Worm (Caenorhabditis elegans): ENCODE measurements around the gene Y9C2UA.1.

Gene Y9C2UA.1

DNA sequence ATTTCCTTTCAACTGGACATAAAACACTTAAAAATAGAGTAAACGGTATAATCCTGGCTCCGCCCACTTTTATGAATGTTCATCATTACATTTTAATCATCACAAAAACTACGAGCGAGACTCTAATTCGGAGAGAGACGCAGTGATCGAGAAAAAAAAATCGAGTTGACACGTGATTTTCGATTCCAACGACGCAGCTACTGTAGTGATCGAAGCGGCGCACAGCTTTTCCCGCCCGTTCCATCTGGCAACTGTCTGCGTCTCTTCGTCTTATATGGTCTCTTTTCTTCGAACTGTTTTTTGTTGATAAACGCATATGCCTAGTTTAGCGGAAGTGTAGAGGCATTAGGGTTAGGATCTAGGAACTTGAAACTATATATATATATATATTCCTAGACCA is 25.7 kb upstream of the Y9C2UA.1 start:
- TF ChIP-seq athp-1 (tag; optimal IDR thresholded peaks at IDR 0.05) (no peak), Y53G8AR.9 (GFP tag; conservative IDR thresholded peaks at IDR 0.05) (0 out of 2 replicates have a peak, but pooled peaks have one; percentile 28), C17E4.6 (GFP tag; IDR thresholded peaks at IDR 0.05) (no peak), lin-54 (GFP tag; optimal IDR thresholded peaks at IDR 0.05) (no peak), ztf-3 (GFP tag; optimal IDR thresholded peaks at IDR 0.05) (no peak), akir-1 (GFP tag; optimal IDR thresholded peaks at IDR 0.05) (no peak), ets-4 (GFP tag; optimal IDR thresholded peaks at IDR 0.05) (no peak), lag-1 (GFP tag; IDR thresholded peaks at IDR 0.05) (no peak), egl-44 (GFP tag; IDR thresholded peaks at IDR 0.05) (no peak), B0019.2 (GFP tag; conservative IDR thresholded peaks at IDR 0.05) (no peak), egl-18 (GFP tag; IDR thresholded peaks at IDR 0.05) (no peak), sdz-38 (tag; optimal IDR thresholded peaks at IDR 0.05) (no peak), tbp1 (GFP tag; optimal IDR thresholded peaks at IDR 0.05) (peak; percentile 33), nfya-2 (GFP tag; IDR thresholded peaks at IDR 0.05) (no peak), nhr-120 (GFP tag; IDR thresholded peaks at IDR 0.05) (no peak), T07F8.4 (tag; optimal IDR thresholded peaks at IDR 0.05) (no peak), attf-3 (GFP tag; conservative IDR thresholded peaks at IDR 0.05) (no peak), F52B5.7 (tag; optimal IDR thresholded peaks at IDR 0.05) (no peak), Y53F4B.3 (GFP tag; IDR thresholded peaks at IDR 0.05) (no peak), lsy-27 (tag; optimal IDR thresholded peaks at IDR 0.05; ENCODE audit: borderline replicate concordance, insufficient read depth) (no peak), F55B11.4 (tag; optimal IDR thresholded peaks at IDR 0.05; ENCODE audit: borderline replicate concordance, insufficient read depth) (no peak), snpc-3.4 (tag; optimal IDR thresholded peaks at IDR 0.05) (no peak), zim-3 (tag; optimal IDR thresholded peaks at IDR 0.05) (no peak), F57C9.4 (tag; optimal IDR thresholded peaks at IDR 0.05) (no peak), ztf-6 (GFP tag; IDR thresholded peaks at IDR 0.05) (no peak), him-1 (tag; optimal IDR thresholded peaks at IDR 0.05) (no peak), aptf-2 (GFP tag; conservative IDR thresholded peaks at IDR 0.05) (no peak), madf-3 (GFP tag; IDR thresholded peaks at IDR 0.05) (no peak), hlh-26 (GFP tag; conservative IDR thresholded peaks at IDR 0.05) (no peak), B0261.1 (tag; optimal IDR thresholded peaks at IDR 0.05) (no peak), ama-1 (optimal IDR thresholded peaks at IDR 0.05) (no peak), ama-1 (GFP tag; optimal IDR thresholded peaks at IDR 0.05) (no peak), pbrm-1 (GFP tag; IDR thresholded peaks at IDR 0.05) (no peak), F57A8.1 (GFP tag; optimal IDR thresholded peaks at IDR 0.05) (no peak), lin-40 (tag; optimal IDR thresholded peaks at IDR 0.05) (peak; percentile 31), rcor-1 (GFP tag; IDR thresholded peaks at IDR 0.05) (no peak), hsf-1 (GFP tag; IDR thresholded peaks at IDR 0.05) (no peak), let-607 (tag; optimal IDR thresholded peaks at IDR 0.05) (peak; percentile 38 to 76), nhr-179 (tag; optimal IDR thresholded peaks at IDR 0.05) (no peak), gei-17 (GFP tag; optimal IDR thresholded peaks at IDR 0.05) (no peak), ceh-79 (tag; optimal IDR thresholded peaks at IDR 0.05) (no peak), madf-10 (tag; optimal IDR thresholded peaks at IDR 0.05) (peak; percentile 13), bed-2 (GFP tag; IDR thresholded peaks at IDR 0.05) (no peak), nhr-80 (tag; optimal IDR thresholded peaks at IDR 0.05) (peak; percentile 85), K12H6.12 (tag; optimal IDR thresholded peaks at IDR 0.05) (no peak), dox-1 (GFP tag; IDR thresholded peaks at IDR 0.05) (peak; percentile 81), efl-1 (GFP tag; optimal IDR thresholded peaks at IDR 0.05) (no peak), madf-8 (GFP tag; conservative IDR thresholded peaks at IDR 0.05) (no peak), ceh-91 (GFP tag; IDR thresholded peaks at IDR 0.05) (no peak), Y95B8A.8 (GFP tag; IDR thresholded peaks at IDR 0.05) (no peak)
